Worm (Caenorhabditis elegans) whole organism, young adult: ENCODE measurements around the gene cpar-1.

Experiments used
- B0261.1 ChIP-seq: sonication (generic microtip); optimal IDR thresholded peaks from 2 replicates; lab custom pipeline; 2016; ENCODE audit warnings: mild to moderate bottlenecking, missing genetic modification characterization, moderate library complexity, missing compliant biosample characterization
- B0336.3 ChIP-seq: fragments of 200-800 bp; sonication (Bioruptor generic); IDR thresholded peaks from 2 replicates; pipeline ENCODE4 v1.3.6; 2022; ENCODE audit warnings: missing genetic modification characterization, missing compliant biosample characterization
- C06A6.2 ChIP-seq: fragments of 200-800 bp; sonication (Bioruptor generic); conservative IDR thresholded peaks from 2 replicates; pipeline ENCODE4 v1.3.6; 2022; ENCODE audit warnings: missing genetic modification characterization, missing compliant biosample characterization
- D2030.7 ChIP-seq: fragments of 200-800 bp; sonication (Bioruptor generic); IDR thresholded peaks from 2 replicates; pipeline ENCODE4 v1.3.6; 2022; ENCODE audit warnings: missing genetic modification reagents, missing genetic modification characterization, missing compliant biosample characterization
- F22D6.2 ChIP-seq: sonication (generic microtip); optimal IDR thresholded peaks from 2 replicates; lab custom pipeline; 2016; ENCODE audit warnings: mild to moderate bottlenecking, missing genetic modification characterization, missing compliant biosample characterization
- F37B4.10 ChIP-seq: fragments of 200-800 bp; sonication (Bioruptor generic); IDR thresholded peaks from 2 replicates; pipeline ENCODE4 v1.3.6; 2022; ENCODE audit warnings: missing genetic modification characterization, missing compliant biosample characterization
- F55B11.4 ChIP-seq: sonication (generic microtip); optimal IDR thresholded peaks from 2 replicates; lab custom pipeline; 2016; ENCODE audit warnings: missing compliant biosample characterization, missing genetic modification characterization, borderline replicate concordance; ENCODE audit not compliant: insufficient read depth
- F57C9.4 ChIP-seq: sonication (generic microtip); optimal IDR thresholded peaks from 2 replicates; lab custom pipeline; 2017; ENCODE audit warnings: mild to moderate bottlenecking, missing genetic modification characterization, missing compliant biosample characterization
- Y79H2A.3 ChIP-seq: fragments of 200-800 bp; sonication (Bioruptor generic); conservative IDR thresholded peaks from 2 replicates; pipeline ENCODE4 v1.3.6; 2022; ENCODE audit warnings: missing genetic modification reagents, missing genetic modification characterization, missing compliant biosample characterization
- ZK185.1 ChIP-seq: sonication (generic microtip); optimal IDR thresholded peaks from 2 replicates; lab custom pipeline; 2016; ENCODE audit warnings: mild to moderate bottlenecking, missing genetic modification characterization, missing compliant biosample characterization; ENCODE audit not compliant: poor library complexity, severe bottlenecking
- attf-3 ChIP-seq: fragments of 200-800 bp; sonication (Bioruptor generic); conservative IDR thresholded peaks from 2 replicates; pipeline ENCODE4 v1.3.6; 2022; ENCODE audit warnings: missing genetic modification reagents, missing genetic modification characterization, missing compliant biosample characterization
- ccch-3 ChIP-seq: fragments of 200-800 bp; sonication (Bioruptor generic); optimal IDR thresholded peaks from 2 replicates; lab custom pipeline; 2018; ENCODE audit warnings: mild to moderate bottlenecking, missing genetic modification characterization, missing compliant biosample characterization
- cebp-1 ChIP-seq, 2 experiments: fragments of 200-800 bp in 1 of 2; sonication (Bioruptor generic) in 1 of 2; sonication (generic microtip) in 1 of 2; IDR thresholded peaks in 1 of 2; optimal IDR thresholded peaks in 1 of 2; 2 replicates each; pipeline versions ENCODE4 v1.3.6 to Lab custom; 2017 to 2022; ENCODE audit warnings: missing compliant biosample characterization in 2 of 2, missing genetic modification characterization in 2 of 2, mild to moderate bottlenecking in 1 of 2, missing genetic modification reagents in 1 of 2, moderate library complexity in 1 of 2
- ceh-100 ChIP-seq: fragments of 200-800 bp; sonication (Bioruptor generic); IDR thresholded peaks from 2 replicates; pipeline ENCODE4 v1.3.6; 2022; ENCODE audit warnings: missing genetic modification reagents, missing genetic modification characterization, missing compliant biosample characterization
- ceh-27 ChIP-seq: fragments of 200-800 bp; sonication (Bioruptor generic); optimal IDR thresholded peaks from 2 replicates; lab custom pipeline; 2018; ENCODE audit warnings: mild to moderate bottlenecking, missing genetic modification characterization, moderate library complexity, missing compliant biosample characterization
- egl-18 ChIP-seq: fragments of 200-800 bp; sonication (Bioruptor generic); IDR thresholded peaks from 2 replicates; pipeline ENCODE4 v1.3.6; 2022; ENCODE audit warnings: missing genetic modification reagents, missing genetic modification characterization, missing compliant biosample characterization
- ets-4 ChIP-seq: fragments of 200-800 bp; sonication (Bioruptor generic); optimal IDR thresholded peaks from 2 replicates; lab custom pipeline; 2018; ENCODE audit warnings: mild to moderate bottlenecking, missing genetic modification characterization, missing compliant biosample characterization
- fkh-3 ChIP-seq: sonication (generic microtip); optimal IDR thresholded peaks from 2 replicates; lab custom pipeline; 2016; ENCODE audit warnings: mild to moderate bottlenecking, missing genetic modification characterization, missing compliant biosample characterization
- hlh-12 ChIP-seq: sonication (generic microtip); optimal IDR thresholded peaks from 2 replicates; lab custom pipeline; 2016; ENCODE audit warnings: missing genetic modification characterization, missing compliant biosample characterization
- hlh-26 ChIP-seq: fragments of 200-800 bp; sonication (Bioruptor generic); conservative IDR thresholded peaks from 2 replicates; pipeline ENCODE4 v1.3.6; 2022; ENCODE audit warnings: missing genetic modification reagents, missing genetic modification characterization, missing compliant biosample characterization
- hsf-1 ChIP-seq: fragments of 200-800 bp; sonication (Bioruptor generic); IDR thresholded peaks from 2 replicates; pipeline ENCODE4 v1.3.6; 2022; ENCODE audit warnings: missing genetic modification reagents, missing genetic modification characterization, missing compliant biosample characterization
- let-526 ChIP-seq: fragments of 200-800 bp; sonication (Bioruptor generic); IDR thresholded peaks from 2 replicates; pipeline ENCODE4 v1.3.6; 2022; ENCODE audit warnings: missing genetic modification reagents, missing genetic modification characterization, missing compliant biosample characterization
- lin-54 ChIP-seq: fragments of 200-800 bp; sonication (Bioruptor generic); optimal IDR thresholded peaks from 2 replicates; lab custom pipeline; 2018; ENCODE audit warnings: mild to moderate bottlenecking, missing genetic modification characterization, missing compliant biosample characterization
- lir-1 ChIP-seq: fragments of 200-800 bp; sonication (Bioruptor generic); conservative IDR thresholded peaks from 2 replicates; pipeline ENCODE4 v1.3.6; 2022; ENCODE audit warnings: missing genetic modification reagents, missing genetic modification characterization, missing compliant biosample characterization
- madf-10 ChIP-seq: sonication (generic microtip); optimal IDR thresholded peaks from 2 replicates; lab custom pipeline; 2016; ENCODE audit warnings: mild to moderate bottlenecking, missing genetic modification characterization, missing compliant biosample characterization
- madf-3 ChIP-seq: fragments of 200-800 bp; sonication (Bioruptor generic); IDR thresholded peaks from 2 replicates; pipeline ENCODE4 v1.3.6; 2022; ENCODE audit warnings: missing genetic modification reagents, missing genetic modification characterization, missing compliant biosample characterization
- madf-6 ChIP-seq: fragments of 200-800 bp; sonication (Bioruptor generic); IDR thresholded peaks from 2 replicates; pipeline ENCODE4 v1.3.6; 2022; ENCODE audit warnings: missing genetic modification reagents, missing genetic modification characterization, missing compliant biosample characterization
- madf-8 ChIP-seq: fragments of 200-800 bp; sonication (Bioruptor generic); conservative IDR thresholded peaks from 2 replicates; pipeline ENCODE4 v1.3.6; 2022; ENCODE audit warnings: missing genetic modification reagents, missing genetic modification characterization, missing compliant biosample characterization
- mel-28 ChIP-seq: sonication (generic microtip); optimal IDR thresholded peaks from 2 replicates; lab custom pipeline; 2016; ENCODE audit warnings: borderline replicate concordance, mild to moderate bottlenecking, missing genetic modification characterization, missing compliant biosample characterization
- nfya-1 ChIP-seq: sonication (generic microtip); optimal IDR thresholded peaks from 2 replicates; lab custom pipeline; 2017; ENCODE audit warnings: antibody characterized with exemption, missing compliant biosample characterization, missing genetic modification characterization, borderline replicate concordance; ENCODE audit not compliant: insufficient read depth
- nfya-2 ChIP-seq: fragments of 200-800 bp; sonication (Bioruptor generic); IDR thresholded peaks from 2 replicates; pipeline ENCODE4 v1.3.6; 2022; ENCODE audit warnings: missing genetic modification reagents, missing genetic modification characterization, missing compliant biosample characterization
- nhr-179 ChIP-seq: sonication (generic microtip); optimal IDR thresholded peaks from 2 replicates; lab custom pipeline; 2016; ENCODE audit warnings: mild to moderate bottlenecking, missing genetic modification characterization, missing compliant biosample characterization
- nhr-90 ChIP-seq: sonication (generic microtip); optimal IDR thresholded peaks from 2 replicates; lab custom pipeline; 2016; ENCODE audit warnings: missing genotype, mild to moderate bottlenecking, missing genetic modification characterization, missing compliant biosample characterization
- pha-4 ChIP-seq: fragments of 150-350 bp; sonication (generic microtip); optimal IDR thresholded peaks from 2 replicates; lab custom pipeline; 2014; ENCODE audit warnings: missing biosample characterization, missing genetic modification reagents, missing genetic modification characterization
- sdz-38 ChIP-seq: sonication (generic microtip); optimal IDR thresholded peaks from 2 replicates; lab custom pipeline; 2016; ENCODE audit warnings: missing genotype, missing genetic modification characterization, missing compliant biosample characterization
- sea-2 ChIP-seq: fragments of 200-800 bp; sonication (Bioruptor generic); IDR thresholded peaks from 2 replicates; pipeline ENCODE4 v1.3.6; 2022; ENCODE audit warnings: missing genetic modification characterization, missing compliant biosample characterization
- snpc-1.1 ChIP-seq: sonication (generic microtip); optimal IDR thresholded peaks from 2 replicates; lab custom pipeline; 2017; ENCODE audit warnings: missing genetic modification characterization, mild to moderate bottlenecking, missing compliant biosample characterization, antibody characterized with exemption, moderate library complexity, missing genotype, missing genetic modification reagents; ENCODE audit not compliant: insufficient read depth
- unc-130 ChIP-seq: sonication (generic microtip); optimal IDR thresholded peaks from 2 replicates; lab custom pipeline; 2016; ENCODE audit warnings: missing genetic modification reagents, missing genetic modification characterization, missing compliant biosample characterization
- unc-62 ChIP-seq: fragments of 150-350 bp; optimal IDR thresholded peaks from 2 replicates; lab custom pipeline; 2014; ENCODE audit warnings: missing biosample characterization, missing genetic modification reagents, missing genetic modification characterization
- ztf-18 ChIP-seq: sonication (generic microtip); optimal IDR thresholded peaks from 2 replicates; lab custom pipeline; 2016; ENCODE audit warnings: missing genotype, mild to moderate bottlenecking, missing genetic modification characterization, missing compliant biosample characterization
- ztf-25 ChIP-seq: fragments of 200-800 bp; sonication (Bioruptor generic); IDR thresholded peaks from 2 replicates; pipeline ENCODE4 v1.3.6; 2022; ENCODE audit warnings: missing genetic modification reagents, missing genetic modification characterization, missing compliant biosample characterization
- ztf-26 ChIP-seq: sonication (generic microtip); optimal IDR thresholded peaks from 2 replicates; lab custom pipeline; 2017; ENCODE audit warnings: missing genetic modification characterization, missing compliant biosample characterization
- ztf-6 ChIP-seq: fragments of 200-800 bp; sonication (Bioruptor generic); IDR thresholded peaks from 2 replicates; pipeline ENCODE4 v1.3.6; 2022; ENCODE audit warnings: missing genetic modification reagents, missing genetic modification characterization, missing compliant biosample characterization

Gene cpar-1

ce11 chrIII:9461894-9462784 lies 28.3 kb downstream of the cpar-1 start (continued):
- TF ChIP-seq ccch-3 (GFP tag; lab: Kevin White, UChicago) (no peak), D2030.7 (GFP tag; lab: Robert Waterston, UW) (no peak), ztf-18 (peak; percentile 24), F37B4.10 (GFP tag; lab: Robert Waterston, UW) (no peak)
- TF ChIP-seq, all 124 proteins: peak for 13

- no peak for TF ChIP-seq F22D6.2 (tag; lab: Kevin White, UChicago)
- no peak for TF ChIP-seq unc-62 (GFP tag; lab: Kevin White, UChicago)
- no peak for TF ChIP-seq pha-4 (tag; lab: Kevin White, UChicago)
- no peak for TF ChIP-seq madf-3
- no peak for TF ChIP-seq nfya-1 (tag; lab: Kevin White, UChicago)
- peak; percentile 41; the same call in 1 of the 2 replicates for TF ChIP-seq madf-6 (GFP tag; lab: Robert Waterston, UW)
- no peak for TF ChIP-seq hlh-26
- TF ChIP-seq unc-130 (GFP tag; lab: Kevin White, UChicago), result peak; percentile 27
- peak; percentile 60 for TF ChIP-seq fkh-3
- no peak for TF ChIP-seq D2030.7 (GFP tag; lab: Robert Waterston, UW)
- no peak for TF ChIP-seq ZK185.1 (tag; lab: Kevin White, UChicago)
- TF ChIP-seq madf-8 (GFP tag; lab: Robert Waterston, UW), result no peak
- TF ChIP-seq mel-28 (tag; lab: Kevin White, UChicago), result peak; percentile 52
- no peak for TF ChIP-seq ztf-6 (GFP tag; lab: Robert Waterston, UW)
- no peak for TF ChIP-seq F57C9.4
- TF ChIP-seq let-526 (GFP tag; lab: Robert Waterston, UW), result no peak
- no peak for TF ChIP-seq ets-4 (GFP tag; lab: Kevin White, UChicago)
- TF ChIP-seq nfya-2 (GFP tag; lab: Robert Waterston, UW), result no peak
- TF ChIP-seq lir-1 (GFP tag; lab: Robert Waterston, UW), result no peak
- no peak for TF ChIP-seq ceh-100 (GFP tag; lab: Robert Waterston, UW)
- TF ChIP-seq cebp-1 (GFP tag; IDR thresholded peaks at IDR 0.05; lab: Robert Waterston, UW), result no peak
- peak; percentile 36 for TF ChIP-seq cebp-1 (tag; optimal IDR thresholded peaks at IDR 0.05; lab: Kevin White, UChicago)
- no peak for TF ChIP-seq sea-2 (GFP tag; lab: Robert Waterston, UW)
- TF ChIP-seq lin-54, result peak; percentile 48
- no peak for TF ChIP-seq madf-10 (tag; lab: Kevin White, UChicago)
- 0 out of 2 replicates have a peak, but pooled peaks have one; percentile 24 for TF ChIP-seq hsf-1
- peak; percentile 33 for TF ChIP-seq snpc-1.1 (tag; lab: Kevin White, UChicago)
- no peak for TF ChIP-seq attf-3 (GFP tag; lab: Robert Waterston, UW)
- no peak for TF ChIP-seq C06A6.2 (GFP tag; lab: Robert Waterston, UW)
- no peak for TF ChIP-seq F37B4.10 (GFP tag; lab: Robert Waterston, UW)
- TF ChIP-seq B0336.3, result peak; percentile 89
- no peak for TF ChIP-seq sdz-38 (tag; lab: Kevin White, UChicago)
- no peak for TF ChIP-seq nhr-179 (tag; lab: Kevin White, UChicago)
- TF ChIP-seq nhr-90 (tag; lab: Kevin White, UChicago), result no peak
- no peak for TF ChIP-seq ztf-25 (GFP tag; lab: Robert Waterston, UW)
- no peak for TF ChIP-seq hlh-12
- no peak for TF ChIP-seq F55B11.4 (tag; lab: Kevin White, UChicago)
- TF ChIP-seq ceh-27 (GFP tag; lab: Kevin White, UChicago), result no peak
- TF ChIP-seq B0261.1 (tag; lab: Kevin White, UChicago), result no peak
- no peak for TF ChIP-seq egl-18 (GFP tag; lab: Robert Waterston, UW)
- no peak for TF ChIP-seq ztf-26 (tag; lab: Kevin White, UChicago)
- no peak for TF ChIP-seq Y79H2A.3 (GFP tag; lab: Robert Waterston, UW)
Observed at ce11 chrIII:9462785-9463467, 29.1 kb downstream of the cpar-1 start.
